Fruit fly (Drosophila melanogaster): ENCODE data around the gene Tre1.

DNA sequence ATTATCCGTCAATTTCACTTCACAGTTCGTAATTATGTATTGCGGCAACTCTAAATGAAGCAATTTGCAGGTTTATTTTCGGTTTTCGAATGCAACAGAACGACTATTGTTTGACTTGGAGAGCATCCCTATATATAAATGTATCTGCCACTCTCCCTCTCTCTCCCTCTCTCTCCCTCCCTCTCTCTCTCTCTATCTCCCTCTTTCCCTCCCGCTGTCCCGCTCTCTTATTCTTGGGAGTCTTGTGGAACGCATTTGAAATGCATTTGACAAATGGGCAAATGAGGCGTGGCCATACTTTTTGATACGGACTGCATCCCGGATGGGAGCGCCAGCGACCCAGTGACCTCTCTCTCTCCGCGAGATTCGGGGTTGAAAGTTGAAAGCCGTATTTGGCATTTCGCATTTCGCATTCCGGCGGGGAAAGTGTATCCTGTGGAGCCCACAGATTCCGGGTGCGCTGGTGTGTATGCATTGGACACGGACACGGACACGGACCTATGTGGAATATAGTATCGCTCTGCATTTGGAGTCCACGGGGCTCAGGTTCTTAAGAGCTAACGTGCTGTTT is 43.2 kb downstream of the Tre1 start:
- TF ChIP-seq fru (GFP tag; optimal IDR thresholded peaks at IDR 0.05) (no peak), psq (GFP tag; optimal IDR thresholded peaks at IDR 0.05) (no peak)
